Worm (Caenorhabditis elegans): ENCODE data around the gene K01G5.8.

Gene K01G5.8

DNA sequence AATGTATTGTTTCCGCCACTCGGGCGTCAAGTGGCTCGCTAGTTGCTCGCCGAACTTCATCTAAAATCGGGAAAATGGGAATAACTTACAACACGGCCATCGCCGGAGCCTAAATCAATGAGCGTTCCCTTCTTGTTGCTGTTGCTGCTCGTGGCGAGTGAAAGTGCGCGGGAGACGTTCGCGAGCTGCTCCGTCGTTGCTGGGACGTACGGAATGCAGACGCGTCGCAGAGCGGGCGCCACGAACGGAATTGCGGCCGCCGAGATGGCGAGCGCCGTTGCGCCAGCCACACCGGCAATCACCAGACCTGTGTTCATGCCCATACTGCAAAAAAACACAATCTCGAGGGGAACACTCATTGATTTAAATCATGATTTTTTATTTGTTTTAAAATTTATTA, 34.1 kb downstream of the K01G5.8 start:
- no peak for TF ChIP-seq lin-11 (tag; optimal IDR thresholded peaks at IDR 0.05)
- TF ChIP-seq ztf-4 (tag; optimal IDR thresholded peaks at IDR 0.05), result no peak
- TF ChIP-seq nhr-11 (tag; optimal IDR thresholded peaks at IDR 0.05), result no peak
- no peak for TF ChIP-seq unc-62 (GFP tag; optimal IDR thresholded peaks at IDR 0.05)
- no peak for TF ChIP-seq skn-1 (tag; optimal IDR thresholded peaks at IDR 0.05)
- TF ChIP-seq gmeb-1 (tag; optimal IDR thresholded peaks at IDR 0.05), result no peak
- TF ChIP-seq F13H6.1 (tag; optimal IDR thresholded peaks at IDR 0.05), result no peak
- TF ChIP-seq sma-9 (GFP tag; optimal IDR thresholded peaks at IDR 0.05), result no peak
- TF ChIP-seq sma-9 (tag; optimal IDR thresholded peaks at IDR 0.05), result no peak
- no peak for TF ChIP-seq sma-3 (GFP tag; optimal IDR thresholded peaks at IDR 0.05)
- no peak for TF ChIP-seq ceh-16 (tag; optimal IDR thresholded peaks at IDR 0.05)
- TF ChIP-seq fos-1 (tag; optimal IDR thresholded peaks at IDR 0.05), result no peak
- TF ChIP-seq nhr-21 (tag; optimal IDR thresholded peaks at IDR 0.05), result no peak

DNA sequence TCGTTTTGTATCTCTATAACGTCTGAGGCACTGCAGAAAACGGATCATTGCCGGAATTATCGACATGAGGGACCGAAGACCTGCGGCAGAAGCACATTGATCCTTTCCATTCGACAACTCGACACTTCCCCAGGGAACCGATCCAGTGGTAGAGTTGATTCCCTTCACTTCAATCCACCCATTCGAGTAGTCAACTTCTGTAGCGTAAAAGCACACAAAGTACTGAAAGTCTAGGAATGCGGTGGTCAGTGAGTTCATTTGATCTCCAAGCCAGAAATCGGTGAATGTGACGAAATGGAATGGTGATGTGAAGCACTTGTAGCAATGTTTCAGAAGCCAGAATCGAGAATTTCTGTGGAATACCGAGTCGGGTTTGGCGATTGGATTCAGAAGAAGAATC, 36.1 kb downstream of the K01G5.8 start:
- TF ChIP-seq nhr-6 (tag; optimal IDR thresholded peaks at IDR 0.05), result no peak
- TF ChIP-seq snpc-4 (tag; optimal IDR thresholded peaks at IDR 0.05), result no peak
- no peak for TF ChIP-seq C34F6.9 (tag; optimal IDR thresholded peaks at IDR 0.05)

DNA sequence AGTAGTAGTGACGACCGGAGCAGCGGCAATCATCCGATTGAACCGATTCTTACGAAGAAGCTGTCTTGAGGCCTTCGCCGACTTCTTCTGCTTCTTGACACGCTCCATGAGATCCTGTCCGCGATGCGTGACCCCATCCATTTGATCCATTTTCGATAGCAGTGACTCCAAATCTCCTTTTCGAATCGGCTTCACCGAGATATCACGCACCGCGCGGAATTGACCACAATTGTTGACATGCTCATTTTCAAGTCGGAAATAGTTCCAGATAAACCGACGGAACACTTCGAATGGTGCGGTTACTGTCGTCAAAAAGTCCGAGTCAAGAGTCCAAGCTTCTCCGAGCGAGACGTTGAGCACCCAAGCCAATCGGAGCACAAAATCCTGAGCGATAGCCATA, 36.7 kb downstream of the K01G5.8 start:
- TF ChIP-seq nhr-25 (tag; optimal IDR thresholded peaks at IDR 0.05) (no peak), zag-1 (tag; optimal IDR thresholded peaks at IDR 0.05) (no peak)

DNA sequence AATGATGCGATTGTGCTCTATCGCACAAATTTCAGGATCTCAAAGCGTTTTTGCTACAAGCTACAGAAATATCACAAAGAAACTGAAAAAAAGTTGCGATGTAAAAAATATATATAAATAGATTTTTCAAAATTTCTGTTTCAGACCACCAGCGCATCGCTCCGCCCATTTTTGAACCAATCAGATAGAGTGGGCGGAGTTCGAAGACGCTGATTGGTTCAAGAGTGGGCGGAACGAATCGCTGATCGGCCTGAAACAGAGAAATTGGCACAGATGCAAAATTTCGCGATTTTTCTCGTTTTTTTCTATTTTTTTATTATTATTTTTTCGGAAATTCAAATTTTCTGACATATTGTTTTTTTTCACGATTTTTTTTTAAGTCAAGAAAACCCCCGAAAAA, 37.8 kb downstream of the K01G5.8 start:
- TF ChIP-seq lin-39 (tag; optimal IDR thresholded peaks at IDR 0.05), result no peak
- TF ChIP-seq ama-1 (optimal IDR thresholded peaks at IDR 0.05), result no peak
- TF ChIP-seq nhr-237 (tag; optimal IDR thresholded peaks at IDR 0.05), result no peak
- TF ChIP-seq nhr-25 (tag; optimal IDR thresholded peaks at IDR 0.05), result no peak
- TF ChIP-seq nhr-12 (tag; optimal IDR thresholded peaks at IDR 0.05), result no peak
- no peak for TF ChIP-seq nhr-23 (tag; optimal IDR thresholded peaks at IDR 0.05)
- TF ChIP-seq nhr-10 (tag; optimal IDR thresholded peaks at IDR 0.05), result no peak
- no peak for TF ChIP-seq lin-11 (tag; optimal IDR thresholded peaks at IDR 0.05)
- TF ChIP-seq snpc-4 (tag; optimal IDR thresholded peaks at IDR 0.05), result no peak
- no peak for TF ChIP-seq blmp-1 (tag; optimal IDR thresholded peaks at IDR 0.05; ENCODE audit: insufficient read depth)
- TF ChIP-seq sem-4 (tag; optimal IDR thresholded peaks at IDR 0.05), result no peak

DNA sequence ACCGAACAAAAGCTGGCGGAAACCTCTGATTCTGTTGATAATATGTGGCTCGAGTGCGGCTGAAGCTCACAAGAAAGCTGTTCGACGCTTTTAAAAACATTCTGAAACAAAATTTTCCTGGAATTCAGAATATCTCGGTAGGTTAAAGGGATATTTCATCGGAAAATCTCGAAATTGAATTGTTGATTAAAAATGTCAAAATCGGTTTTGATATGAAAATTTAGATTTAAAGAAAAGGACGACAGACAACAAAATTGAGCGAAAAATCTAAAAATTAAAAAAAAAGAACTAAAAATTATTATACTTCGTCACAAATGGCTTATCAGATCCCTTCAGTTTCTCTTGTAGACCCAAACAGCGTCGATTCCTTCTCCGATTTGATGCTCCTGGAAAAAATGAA, 40.1 kb downstream of the K01G5.8 start, which contains the start of gene Y39A1A.20:
Gene Y39A1A.20 (minus strand): TSS at position 101 of the 400 bp plus-strand sequence.
- TF ChIP-seq nhr-12 (tag; optimal IDR thresholded peaks at IDR 0.05) (no peak), C34F6.9 (tag; optimal IDR thresholded peaks at IDR 0.05) (no peak), nhr-21 (tag; optimal IDR thresholded peaks at IDR 0.05) (no peak), elt-1 (tag; optimal IDR thresholded peaks at IDR 0.05) (no peak), lin-39 (tag; optimal IDR thresholded peaks at IDR 0.05) (no peak), unc-62 (GFP tag; optimal IDR thresholded peaks at IDR 0.05) (no peak), lsy-2 (tag; optimal IDR thresholded peaks at IDR 0.05) (no peak), mab-5 (tag; optimal IDR thresholded peaks at IDR 0.05) (no peak), zag-1 (tag; optimal IDR thresholded peaks at IDR 0.05) (no peak), peb-1 (tag; optimal IDR thresholded peaks at IDR 0.05) (no peak), crh-2 (tag; optimal IDR thresholded peaks at IDR 0.05) (no peak), alr-1 (tag; optimal IDR thresholded peaks at IDR 0.05) (no peak), ceh-16 (tag; optimal IDR thresholded peaks at IDR 0.05) (no peak), nhr-25 (tag; optimal IDR thresholded peaks at IDR 0.05) (no peak), sma-9 (GFP tag; optimal IDR thresholded peaks at IDR 0.05) (no peak), sma-9 (tag; optimal IDR thresholded peaks at IDR 0.05) (no peak), nhr-6 (tag; optimal IDR thresholded peaks at IDR 0.05) (no peak)

ce11 chrIII:10694294-10694693, 46.3 kb downstream of the K01G5.8 start, which contains the start of the genes Y39A1A.18 and fmo-3:
Gene Y39A1A.18, minus strand, starts transcription at chrIII:10694485.
Gene fmo-3, plus strand, starts transcription at chrIII:10694681.
- TF ChIP-seq aly-2 (tag; optimal IDR thresholded peaks at IDR 0.05) (no peak), sma-9 (GFP tag; optimal IDR thresholded peaks at IDR 0.05) (no peak), sma-9 (tag; optimal IDR thresholded peaks at IDR 0.05) (no peak), unc-62 (GFP tag; optimal IDR thresholded peaks at IDR 0.05) (no peak), lsy-2 (tag; optimal IDR thresholded peaks at IDR 0.05) (no peak), ceh-16 (tag; optimal IDR thresholded peaks at IDR 0.05) (no peak), peb-1 (tag; optimal IDR thresholded peaks at IDR 0.05) (no peak), nhr-6 (tag; optimal IDR thresholded peaks at IDR 0.05) (no peak), dmd-4 (tag; optimal IDR thresholded peaks at IDR 0.05) (no peak), nhr-129 (tag; optimal IDR thresholded peaks at IDR 0.05) (no peak), nhr-77 (tag; optimal IDR thresholded peaks at IDR 0.05) (no peak), nhr-12 (tag; optimal IDR thresholded peaks at IDR 0.05) (no peak), gmeb-1 (tag; optimal IDR thresholded peaks at IDR 0.05) (no peak), elt-1 (tag; optimal IDR thresholded peaks at IDR 0.05) (no peak), ztf-1 (GFP tag; conservative IDR thresholded peaks at IDR 0.05) (no peak), lin-39 (tag; optimal IDR thresholded peaks at IDR 0.05) (no peak), zag-1 (tag; optimal IDR thresholded peaks at IDR 0.05) (no peak), ztf-11 (tag; optimal IDR thresholded peaks at IDR 0.05) (no peak), nhr-23 (tag; optimal IDR thresholded peaks at IDR 0.05) (no peak)
